Worm (Caenorhabditis elegans) whole organism, early embryonic: ENCODE results near the gene Y57G7A.5.
A peak's percentile ranks its signal among the peaks of the same experiment; 100 is the strongest.

ENCODE experiments used
- B0310.2 ChIP-seq: sonication (generic microtip); optimal IDR thresholded peaks from 2 replicates; lab custom pipeline; 2016; ENCODE audit warnings: mild to moderate bottlenecking, missing genetic modification characterization, missing compliant biosample characterization
- pes-1 ChIP-seq: fragments of 200-800 bp; sonication (Bioruptor generic); IDR thresholded peaks from 2 replicates; pipeline ENCODE4 v1.3.6; 2022; ENCODE audit warnings: missing genetic modification reagents, missing genetic modification characterization, missing compliant biosample characterization

DNA sequence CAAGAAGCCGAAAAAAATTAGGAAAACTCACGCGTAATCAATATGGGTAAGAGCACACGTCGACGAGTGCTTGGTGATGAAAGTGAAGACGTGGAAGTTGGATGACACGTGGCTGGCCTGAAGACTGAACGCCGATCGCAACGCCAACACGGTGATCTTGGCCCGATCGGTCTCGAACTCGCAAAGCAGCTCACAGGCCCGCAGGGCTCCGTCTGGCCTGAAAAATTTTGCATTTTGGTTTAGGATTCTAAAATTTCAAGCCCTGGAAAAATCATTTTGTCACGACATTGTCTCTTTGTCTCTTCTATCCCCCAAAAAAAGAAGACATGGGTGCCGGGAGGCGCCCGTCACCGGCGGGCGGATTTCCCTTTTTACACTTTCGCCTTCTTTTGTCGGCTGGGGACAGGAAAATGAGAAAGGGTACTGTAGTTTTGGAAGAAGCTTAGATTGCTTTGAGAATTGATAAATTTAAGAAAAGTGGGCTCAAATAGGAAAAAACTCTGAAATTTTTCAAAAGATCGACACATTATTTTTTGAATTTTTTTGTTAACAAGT, 34.1 kb downstream of the Y57G7A.5 start:
- TF ChIP-seq B0310.2 (no peak), pes-1 (GFP tag; lab: Robert Waterston, UW) (peak; percentile 17; the same call in 1 of the 2 replicates)
